Fruit fly (Drosophila melanogaster): ENCODE data around the gene bves.

Gene bves

DNA sequence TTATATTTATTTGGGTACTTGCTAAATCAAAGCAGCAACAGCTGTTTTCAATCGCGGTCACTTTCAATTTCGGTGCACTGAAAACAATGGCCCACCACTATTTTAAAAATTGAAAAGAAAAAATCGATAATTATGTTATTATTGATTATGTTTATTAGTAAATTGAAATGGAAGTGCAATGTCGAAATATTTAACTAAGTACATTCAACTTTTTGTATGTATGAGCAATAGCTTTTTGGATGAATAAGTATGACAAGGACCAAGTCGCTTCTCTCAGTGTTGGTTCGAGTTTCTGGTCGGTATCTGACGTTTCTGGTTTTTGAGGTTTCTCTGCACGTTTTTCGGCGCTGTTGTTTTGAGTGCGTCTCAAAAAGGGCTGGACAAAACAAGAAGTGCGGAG, 70.4 kb downstream of the bves start (continued):
- TF ChIP-seq CG14050 (GFP tag; IDR thresholded peaks at IDR 0.05) (peak; percentile 37; the same call in 2 of the 3 replicates), CG9876 (GFP tag; optimal IDR thresholded peaks at IDR 0.05) (no peak), gsb-n (tag; optimal IDR thresholded peaks at IDR 0.05) (peak; percentile 51), Mrtf (GFP tag; IDR thresholded peaks at IDR 0.05) (peak; percentile 24; the same call in 1 of the 3 replicates), CG11085 (GFP tag; IDR thresholded peaks at IDR 0.05) (no peak), nmo (GFP tag; optimal IDR thresholded peaks at IDR 0.05) (peak; percentile 81), CG9437 (GFP tag; optimal IDR thresholded peaks at IDR 0.05) (peak; percentile 42), disco-r (GFP tag; optimal IDR thresholded peaks at IDR 0.05) (no peak), CG1832 (GFP tag; optimal IDR thresholded peaks at IDR 0.05) (no peak), Ets65A (GFP tag) (peak; percentile 84), C15 (GFP tag; IDR thresholded peaks at IDR 0.05) (0 out of 3 replicates have a peak, but pooled peaks have one; percentile 58), PHDP (tag; optimal IDR thresholded peaks at IDR 0.05) (peak; percentile 81), stc (GFP tag; IDR thresholded peaks at IDR 0.05) (no peak), CG4360 (GFP tag; IDR thresholded peaks at IDR 0.05) (0 out of 2 replicates have a peak, but pooled peaks have one; percentile 27), pum (GFP tag; optimal IDR thresholded peaks at IDR 0.05) (peak; percentile 31), CG9932 (GFP tag; IDR thresholded peaks at IDR 0.05) (peak; percentile 64), Blimp-1 (GFP tag; optimal IDR thresholded peaks at IDR 0.05) (peak; percentile 96), CG6689 (GFP tag; IDR thresholded peaks at IDR 0.05) (peak; percentile 75), CG17186 (GFP tag; optimal IDR thresholded peaks at IDR 0.05) (no peak), CG9817 (tag; optimal IDR thresholded peaks at IDR 0.05) (peak; percentile 66), Gug (GFP tag; IDR thresholded peaks at IDR 0.05) (peak; percentile 38; the same call in 2 of the 4 replicates), CG2889 (GFP tag; IDR thresholded peaks at IDR 0.05) (no peak), odd (GFP tag; optimal IDR thresholded peaks at IDR 0.05) (peak; percentile 53), CG34422 (GFP tag; IDR thresholded peaks at IDR 0.05) (no peak; the same call in 1 of the 3 replicates), slbo (GFP tag; IDR thresholded peaks at IDR 0.05) (peak; percentile 73), Drgx (GFP tag; IDR thresholded peaks at IDR 0.05) (peak; percentile 76), trh (GFP tag; optimal IDR thresholded peaks at IDR 0.05) (peak; percentile 44), twi (tag; optimal IDR thresholded peaks at IDR 0.05) (no peak), CG10147 (GFP tag; optimal IDR thresholded peaks at IDR 0.05) (peak; percentile 64), CG11695 (GFP tag; IDR thresholded peaks at IDR 0.05) (peak; percentile 74), CG7357 (GFP tag; IDR thresholded peaks at IDR 0.05) (peak; percentile 57; the same call in 1 of the 3 replicates), al (GFP tag; IDR thresholded peaks at IDR 0.05) (peak; percentile 44), E2f1 (GFP tag; IDR thresholded peaks at IDR 0.05) (peak; percentile 69), CG18011 (GFP tag; optimal IDR thresholded peaks at IDR 0.05) (peak; percentile 49), CG4730 (GFP tag; IDR thresholded peaks at IDR 0.05) (peak; percentile 45), cg (GFP tag; optimal IDR thresholded peaks at IDR 0.05) (no peak), sd (tag; optimal IDR thresholded peaks at IDR 0.05) (no peak), Neu2 (GFP tag; optimal IDR thresholded peaks at IDR 0.05; ENCODE audit: borderline replicate concordance) (no peak), da (GFP tag; optimal IDR thresholded peaks at IDR 0.05) (no peak), CG2129 (GFP tag; IDR thresholded peaks at IDR 0.05; ENCODE audit: partially characterized antibody) (no peak), sob (GFP tag; IDR thresholded peaks at IDR 0.05) (peak; percentile 58), ken (GFP tag; IDR thresholded peaks at IDR 0.05) (peak; percentile 56; the same call in 1 of the 3 replicates), bbx (GFP tag; IDR thresholded peaks at IDR 0.05; ENCODE audit: partially characterized antibody) (no peak), pnt (GFP tag; optimal IDR thresholded peaks at IDR 0.05) (peak; percentile 58), kni (GFP tag; optimal IDR thresholded peaks at IDR 0.05) (no peak), usp (GFP tag; optimal IDR thresholded peaks at IDR 0.05) (no peak), NfI (GFP tag; optimal IDR thresholded peaks at IDR 0.05) (peak; percentile 70), CG31365 (tag; optimal IDR thresholded peaks at IDR 0.05) (no peak), CG18599 (GFP tag; optimal IDR thresholded peaks at IDR 0.05) (peak; percentile 61), CG31388 (GFP tag; optimal IDR thresholded peaks at IDR 0.05) (no peak), ci (GFP tag; IDR thresholded peaks at IDR 0.05) (peak; percentile 81)

All from whole organism, embryonic.